Worm (Caenorhabditis elegans): ENCODE results near the gene sri-51.
"Not testable (repeated sequence)": the region's sequence is repeated elsewhere in the genome, so short reads cannot be mapped to it uniquely, and the experiment has no call there.

sri-51 gene

DNA sequence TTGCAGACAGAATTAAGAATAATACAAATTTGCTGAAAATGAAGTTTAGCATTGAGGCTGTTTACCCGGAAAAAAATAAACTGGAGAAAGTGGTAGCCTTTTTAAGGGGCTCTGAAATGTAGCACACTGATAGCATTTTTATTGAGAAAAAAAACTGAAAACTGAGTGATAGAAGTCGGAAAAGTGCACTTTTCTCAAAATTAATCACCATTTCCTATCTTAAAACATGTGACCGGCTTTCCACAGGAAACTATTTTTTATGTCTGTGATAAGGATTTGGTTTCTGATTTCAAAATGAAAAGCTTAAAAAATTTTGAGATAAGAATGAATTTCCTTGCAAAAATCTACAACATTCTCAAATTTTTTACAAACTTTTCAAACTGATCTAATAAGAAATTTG is 21.8 kb upstream of the sri-51 start, which contains the start of gene ZC239.22:
Gene ZC239.22 (minus strand): TSS at position 101 of the 400 bp plus-strand sequence.
- TF ChIP-seq ceh-13 (GFP tag; optimal IDR thresholded peaks at IDR 0.05) (no peak), hmbx-1 (tag; optimal IDR thresholded peaks at IDR 0.05) (no peak), ets-7 (tag; optimal IDR thresholded peaks at IDR 0.05) (no peak), F13C5.2 (tag; optimal IDR thresholded peaks at IDR 0.05) (no peak), tbx-11 (GFP tag; IDR thresholded peaks at IDR 0.05) (no peak), tra-4 (tag; optimal IDR thresholded peaks at IDR 0.05) (no peak), aly-1 (tag; optimal IDR thresholded peaks at IDR 0.05) (no peak), pes-1 (GFP tag; IDR thresholded peaks at IDR 0.05) (no peak), ceh-36 (tag; optimal IDR thresholded peaks at IDR 0.05) (no peak), ama-1 (optimal IDR thresholded peaks at IDR 0.05) (no peak), sea-1 (GFP tag; conservative IDR thresholded peaks at IDR 0.05) (no peak)

DNA sequence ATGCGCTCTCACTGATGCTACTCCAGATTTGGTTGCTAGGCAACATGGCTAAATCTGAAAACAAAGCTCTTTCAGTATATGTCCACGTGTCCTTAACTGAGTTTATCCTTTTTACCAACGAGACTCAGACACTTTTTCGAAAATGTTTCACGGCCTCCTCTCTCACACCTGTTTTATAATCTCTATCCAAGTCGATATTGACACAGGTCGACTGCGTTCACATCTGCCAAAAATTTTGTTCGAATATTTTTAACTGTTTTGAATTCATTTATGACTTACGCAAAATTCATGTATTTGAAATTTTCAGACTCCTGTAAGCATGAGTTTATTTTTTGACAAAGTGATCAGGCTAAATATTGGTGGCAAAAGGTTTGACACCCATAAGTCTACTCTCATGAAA is 16.9 kb upstream of the sri-51 start, which contains the start of gene ZC239.3:
Gene ZC239.3 (plus strand): TSS at position 301 of the 400 bp plus-strand sequence.
- TF ChIP-seq ceh-36 (tag; optimal IDR thresholded peaks at IDR 0.05); ama-1 (optimal IDR thresholded peaks at IDR 0.05); pes-1 (GFP tag; IDR thresholded peaks at IDR 0.05): not testable (repeated sequence)

DNA sequence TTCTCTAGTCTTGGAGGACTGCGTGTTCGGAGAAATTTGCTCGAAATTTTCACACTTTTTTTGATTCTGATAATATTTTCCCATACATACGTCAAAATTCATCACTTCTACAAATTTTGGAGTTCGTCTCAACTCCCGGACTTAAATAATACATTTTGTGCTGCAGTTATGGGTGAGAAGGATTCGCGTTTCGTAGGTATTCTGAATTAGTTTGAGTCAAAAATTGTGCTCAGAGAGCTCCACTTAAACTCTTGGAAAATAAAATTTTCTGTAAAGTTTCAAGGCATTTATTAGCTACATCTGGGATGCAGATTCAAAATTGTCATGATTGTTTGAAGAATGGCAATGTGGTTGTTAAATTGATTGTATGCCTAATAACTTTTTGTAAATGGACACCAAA is 15.0 kb upstream of the sri-51 start, which contains the start of gene ZC239.4:
Gene ZC239.4 (plus strand): TSS at position 301 of the 400 bp plus-strand sequence.
- TF ChIP-seq hmg-4 (GFP tag; optimal IDR thresholded peaks at IDR 0.05) (no peak), F13C5.2 (tag; optimal IDR thresholded peaks at IDR 0.05) (no peak), aly-1 (tag; optimal IDR thresholded peaks at IDR 0.05) (no peak), hmbx-1 (tag; optimal IDR thresholded peaks at IDR 0.05) (no peak), ets-7 (tag; optimal IDR thresholded peaks at IDR 0.05) (no peak), sea-1 (GFP tag; conservative IDR thresholded peaks at IDR 0.05) (no peak)

DNA sequence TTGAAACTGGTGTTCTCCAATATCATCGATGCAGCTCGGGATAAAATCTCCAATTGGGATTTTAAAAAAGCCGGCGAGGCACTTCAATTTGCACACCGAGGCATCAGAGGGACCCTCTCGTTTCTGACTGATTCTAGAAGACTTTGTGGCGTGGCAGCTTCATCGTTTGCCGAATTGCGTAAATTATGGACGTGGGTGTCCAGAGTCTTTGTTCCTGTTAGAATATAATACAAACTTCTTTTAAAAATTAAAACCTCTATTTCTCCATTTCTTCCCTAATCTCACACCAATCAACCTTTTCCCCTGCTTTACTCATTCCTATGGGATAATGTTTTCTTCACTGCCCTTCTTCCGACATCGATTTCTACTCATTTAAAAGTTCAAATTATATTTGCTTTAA is 11.5 kb upstream of the sri-51 start, which contains the start of gene ZC239.5:
Gene ZC239.5 (plus strand): TSS at position 301 of the 400 bp plus-strand sequence.
- TF ChIP-seq aly-1 (tag; optimal IDR thresholded peaks at IDR 0.05) (no peak), hnd-1 (tag; optimal IDR thresholded peaks at IDR 0.05) (no peak), tra-4 (tag; optimal IDR thresholded peaks at IDR 0.05) (no peak), hmbx-1 (tag; optimal IDR thresholded peaks at IDR 0.05) (no peak), ama-1 (optimal IDR thresholded peaks at IDR 0.05) (no peak), B0310.2 (tag; optimal IDR thresholded peaks at IDR 0.05) (no peak), pes-1 (GFP tag; IDR thresholded peaks at IDR 0.05) (no peak), ets-7 (tag; optimal IDR thresholded peaks at IDR 0.05) (no peak), sea-1 (GFP tag; conservative IDR thresholded peaks at IDR 0.05) (no peak), scrt-1 (GFP tag; IDR thresholded peaks at IDR 0.05) (no peak), tbx-37 (GFP tag; conservative IDR thresholded peaks at IDR 0.05) (no peak), hmg-4 (GFP tag; optimal IDR thresholded peaks at IDR 0.05) (no peak), ceh-36 (tag; optimal IDR thresholded peaks at IDR 0.05) (no peak), ceh-13 (GFP tag; optimal IDR thresholded peaks at IDR 0.05) (no peak), F13C5.2 (tag; optimal IDR thresholded peaks at IDR 0.05) (no peak), tbx-11 (GFP tag; IDR thresholded peaks at IDR 0.05) (no peak), flt-1 (GFP tag; IDR thresholded peaks at IDR 0.05) (no peak)

DNA sequence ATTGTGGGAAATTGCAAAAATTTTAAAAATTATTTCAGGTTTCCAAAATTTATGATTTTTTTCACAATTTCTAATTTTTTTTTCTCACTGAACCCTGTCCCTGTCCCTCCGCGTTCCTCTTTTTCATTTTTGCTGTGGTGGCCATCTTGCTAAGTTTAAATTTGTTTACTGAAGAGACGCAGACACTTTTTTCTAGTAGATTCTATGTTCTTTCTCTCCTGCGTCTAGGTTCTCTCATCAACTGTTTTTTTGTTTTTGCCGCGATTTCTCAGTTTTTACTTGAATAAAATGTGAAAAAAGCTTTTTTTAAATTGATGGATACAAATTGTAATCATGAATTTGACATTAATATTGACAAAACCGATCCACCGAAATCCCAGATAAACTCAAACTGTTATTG is 10.4 kb upstream of the sri-51 start, which contains the start of gene ZC239.6:
Gene ZC239.6 (plus strand): TSS at position 381 of the 400 bp plus-strand sequence.
- no peak for TF ChIP-seq ceh-13 (GFP tag; optimal IDR thresholded peaks at IDR 0.05)
- no peak for TF ChIP-seq tbx-37 (GFP tag; conservative IDR thresholded peaks at IDR 0.05)
- TF ChIP-seq B0310.2 (tag; optimal IDR thresholded peaks at IDR 0.05), result no peak
- no peak for TF ChIP-seq flt-1 (GFP tag; IDR thresholded peaks at IDR 0.05)
- TF ChIP-seq ceh-36 (tag; optimal IDR thresholded peaks at IDR 0.05), result no peak
- TF ChIP-seq tra-4 (tag; optimal IDR thresholded peaks at IDR 0.05), result no peak
- TF ChIP-seq tbx-11 (GFP tag; IDR thresholded peaks at IDR 0.05), result no peak
- no peak for TF ChIP-seq aly-1 (tag; optimal IDR thresholded peaks at IDR 0.05)
- no peak for TF ChIP-seq pes-1 (GFP tag; IDR thresholded peaks at IDR 0.05)

DNA sequence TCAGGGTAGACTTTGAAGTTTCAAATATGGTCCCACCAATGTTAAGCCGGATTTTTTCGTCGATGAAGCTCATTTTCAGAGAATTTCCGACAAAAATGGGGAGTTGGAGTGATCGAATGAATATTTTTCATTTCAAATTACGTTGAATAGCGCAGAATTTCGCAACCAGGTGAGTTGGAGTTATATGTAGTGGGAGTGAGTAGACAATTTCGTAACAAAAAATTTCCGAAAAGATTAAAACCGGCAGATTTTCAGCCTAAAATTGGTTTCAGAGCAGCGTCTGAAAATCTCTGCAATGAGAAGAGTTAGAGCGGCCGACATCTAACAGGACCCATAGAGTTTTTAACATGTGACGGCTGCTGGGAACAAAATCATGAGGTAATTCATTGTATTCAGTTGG is 9.8 kb upstream of the sri-51 start, which contains the start of gene sdz-35:
Gene sdz-35 (minus strand): TSS at position 101 of the 400 bp plus-strand sequence.
- no peak for TF ChIP-seq tra-4 (tag; optimal IDR thresholded peaks at IDR 0.05)
- no peak for TF ChIP-seq F13C5.2 (tag; optimal IDR thresholded peaks at IDR 0.05)
- TF ChIP-seq scrt-1 (GFP tag; IDR thresholded peaks at IDR 0.05), result no peak
- TF ChIP-seq flt-1 (GFP tag; IDR thresholded peaks at IDR 0.05), result no peak
- TF ChIP-seq hmbx-1 (tag; optimal IDR thresholded peaks at IDR 0.05), result no peak
- no peak for TF ChIP-seq tbx-37 (GFP tag; conservative IDR thresholded peaks at IDR 0.05)
- no peak for TF ChIP-seq sea-1 (GFP tag; conservative IDR thresholded peaks at IDR 0.05)
- no peak for TF ChIP-seq ama-1 (optimal IDR thresholded peaks at IDR 0.05)
- TF ChIP-seq tbx-11 (GFP tag; IDR thresholded peaks at IDR 0.05), result no peak
- no peak for TF ChIP-seq ceh-13 (GFP tag; optimal IDR thresholded peaks at IDR 0.05)
- no peak for TF ChIP-seq aly-1 (tag; optimal IDR thresholded peaks at IDR 0.05)
- no peak for TF ChIP-seq hnd-1 (tag; optimal IDR thresholded peaks at IDR 0.05)
- TF ChIP-seq hmg-4 (GFP tag; optimal IDR thresholded peaks at IDR 0.05), result no peak
- TF ChIP-seq ceh-36 (tag; optimal IDR thresholded peaks at IDR 0.05), result no peak
- TF ChIP-seq ets-7 (tag; optimal IDR thresholded peaks at IDR 0.05), result no peak
- no peak for TF ChIP-seq B0310.2 (tag; optimal IDR thresholded peaks at IDR 0.05)

DNA sequence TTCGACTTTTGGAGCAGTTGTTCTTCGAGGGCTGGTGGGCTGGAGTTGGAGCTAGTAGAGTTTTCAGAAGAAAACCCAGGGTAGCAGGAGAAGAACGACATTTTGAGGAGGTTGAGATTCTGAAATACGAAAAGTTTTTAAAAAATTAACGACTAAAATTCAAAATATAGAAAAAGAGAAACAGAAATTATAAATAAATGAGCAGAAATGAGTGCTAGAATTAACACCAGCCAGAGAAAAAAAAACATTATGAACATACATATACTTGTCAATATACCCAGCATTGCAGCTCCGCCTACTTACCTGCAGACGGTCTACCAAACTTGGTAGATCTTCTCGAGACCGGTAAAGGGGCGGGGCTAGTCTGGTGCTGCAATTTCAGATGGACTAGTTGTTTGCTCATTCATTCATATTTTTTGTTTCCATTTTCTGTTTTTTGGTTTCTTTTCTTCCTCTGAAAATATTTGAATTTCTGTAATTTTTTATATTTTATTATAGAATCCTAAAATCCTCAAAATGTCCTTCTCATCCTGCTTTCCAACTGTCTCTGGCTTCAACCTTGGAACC is 7.6 kb upstream of the sri-51 start, which contains the start of the genes ZC239.20 and ZC239.21:
Gene ZC239.20 (minus strand): TSS at position 101 of the 567 bp plus-strand sequence.
Gene ZC239.21 (plus strand): TSS at position 517 of the 567 bp plus-strand sequence.
- TF ChIP-seq scrt-1 (GFP tag; IDR thresholded peaks at IDR 0.05), result no peak

DNA sequence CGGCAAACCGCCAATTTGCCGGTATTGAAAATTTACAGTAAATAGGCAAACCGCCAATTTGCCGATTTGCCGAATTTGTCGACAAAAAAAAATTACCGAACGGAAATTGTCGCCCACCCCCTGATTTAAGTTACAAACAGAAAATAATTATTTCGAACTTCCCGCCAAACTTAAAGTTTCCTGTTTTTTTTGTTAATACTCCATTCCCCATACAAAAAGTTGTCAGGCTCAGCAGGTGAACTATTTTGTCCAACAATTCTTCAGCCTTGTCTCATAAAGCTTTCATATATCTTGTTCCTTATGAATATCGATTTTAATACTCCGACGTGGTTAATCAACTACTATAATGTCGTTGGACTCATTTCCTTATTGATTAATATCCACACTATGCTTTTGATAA is 4.5 kb upstream of the sri-51 start, which contains the start of gene sri-50:
Gene sri-50 (plus strand): TSS at position 301 of the 400 bp plus-strand sequence.
- TF ChIP-seq aly-1 (tag; optimal IDR thresholded peaks at IDR 0.05) (no peak), flt-1 (GFP tag; IDR thresholded peaks at IDR 0.05) (no peak), sea-1 (GFP tag; conservative IDR thresholded peaks at IDR 0.05) (no peak), B0310.2 (tag; optimal IDR thresholded peaks at IDR 0.05) (no peak), F13C5.2 (tag; optimal IDR thresholded peaks at IDR 0.05) (no peak), hnd-1 (tag; optimal IDR thresholded peaks at IDR 0.05) (no peak), hmg-4 (GFP tag; optimal IDR thresholded peaks at IDR 0.05) (no peak), hmbx-1 (tag; optimal IDR thresholded peaks at IDR 0.05) (no peak), ama-1 (optimal IDR thresholded peaks at IDR 0.05) (no peak), ets-7 (tag; optimal IDR thresholded peaks at IDR 0.05) (no peak), scrt-1 (GFP tag; IDR thresholded peaks at IDR 0.05) (no peak)
